Worm (Caenorhabditis elegans) whole organism, late embryonic: ENCODE results near the gene F40G12.9.

ENCODE experiments used
- C08G9.2 ChIP-seq: sonication (generic microtip); optimal IDR thresholded peaks from 2 replicates; lab custom pipeline; 2016; ENCODE audit warnings: mild to moderate bottlenecking, missing genetic modification characterization, moderate library complexity, missing compliant biosample characterization
- K09A11.1 ChIP-seq: sonication (generic microtip); optimal IDR thresholded peaks from 2 replicates; lab custom pipeline; 2017; ENCODE audit warnings: antibody characterized with exemption, mild to moderate bottlenecking, missing genetic modification characterization, missing compliant biosample characterization; ENCODE audit not compliant: insufficient read depth
- T23F11.4 ChIP-seq: fragments of 200-800 bp; sonication (Bioruptor generic); optimal IDR thresholded peaks from 2 replicates; lab custom pipeline; 2018; ENCODE audit warnings: mild to moderate bottlenecking, missing genetic modification characterization, missing compliant biosample characterization
- Y22D7AL.16 ChIP-seq: sonication (generic microtip); optimal IDR thresholded peaks from 2 replicates; lab custom pipeline; 2016; ENCODE audit warnings: missing genetic modification characterization, missing compliant biosample characterization
- ahr-1 ChIP-seq: sonication (generic microtip); optimal IDR thresholded peaks from 2 replicates; lab custom pipeline; 2016; ENCODE audit warnings: missing genetic modification characterization, missing compliant biosample characterization
- ceh-14 ChIP-seq: sonication (generic microtip); optimal IDR thresholded peaks from 2 replicates; lab custom pipeline; 2016; ENCODE audit warnings: missing genotype, missing genetic modification characterization, missing compliant biosample characterization
- ceh-18 ChIP-seq: sonication (generic microtip); optimal IDR thresholded peaks from 2 replicates; lab custom pipeline; 2016; ENCODE audit warnings: missing genetic modification characterization, missing compliant biosample characterization
- ceh-2 ChIP-seq: sonication (generic microtip); optimal IDR thresholded peaks from 2 replicates; lab custom pipeline; 2016; ENCODE audit warnings: missing genotype, missing genetic modification characterization, missing compliant biosample characterization
- ceh-22 ChIP-seq: sonication (generic microtip); optimal IDR thresholded peaks from 2 replicates; lab custom pipeline; 2017; ENCODE audit warnings: missing biosample characterization, missing genetic modification characterization
- ceh-24 ChIP-seq: sonication (generic microtip); optimal IDR thresholded peaks from 2 replicates; lab custom pipeline; 2016; ENCODE audit warnings: mild to moderate bottlenecking, missing genetic modification characterization, missing compliant biosample characterization
- ceh-30 ChIP-seq: fragments of 150-350 bp; optimal IDR thresholded peaks from 2 replicates; lab custom pipeline; 2014; ENCODE audit warnings: missing biosample characterization, missing genetic modification characterization
- ceh-31 ChIP-seq: sonication (generic microtip); optimal IDR thresholded peaks from 2 replicates; lab custom pipeline; 2016; ENCODE audit warnings: missing genetic modification characterization, missing compliant biosample characterization
- ceh-34 ChIP-seq: sonication (generic microtip); optimal IDR thresholded peaks from 2 replicates; lab custom pipeline; 2016; ENCODE audit warnings: mild to moderate bottlenecking, missing genetic modification characterization, missing compliant biosample characterization
- ceh-45 ChIP-seq: fragments of 200-800 bp; sonication (Bioruptor generic); IDR thresholded peaks from 2 replicates; pipeline ENCODE4 v1.3.6; 2022; ENCODE audit warnings: missing genetic modification reagents, missing genetic modification characterization, missing compliant biosample characterization
- che-1 ChIP-seq: sonication (generic microtip); optimal IDR thresholded peaks from 2 replicates; lab custom pipeline; 2016; ENCODE audit warnings: mild to moderate bottlenecking, missing genetic modification characterization, missing compliant biosample characterization
- dve-1 ChIP-seq: sonication (generic microtip); optimal IDR thresholded peaks from 2 replicates; lab custom pipeline; 2017; ENCODE audit warnings: antibody characterized with exemption, mild to moderate bottlenecking, missing genetic modification characterization, missing compliant biosample characterization
- elt-4 ChIP-seq: sonication (generic microtip); optimal IDR thresholded peaks from 2 replicates; lab custom pipeline; 2016; ENCODE audit warnings: missing genetic modification characterization, missing compliant biosample characterization
- hlh-13 ChIP-seq: fragments of 200-800 bp; sonication (Bioruptor generic); optimal IDR thresholded peaks from 2 replicates; lab custom pipeline; 2018; ENCODE audit warnings: mild to moderate bottlenecking, missing genetic modification characterization, missing compliant biosample characterization
- hlh-6 ChIP-seq: sonication (generic microtip); optimal IDR thresholded peaks from 2 replicates; lab custom pipeline; 2016; ENCODE audit warnings: missing genotype, missing genetic modification characterization, missing compliant biosample characterization
- hlh-8 ChIP-seq: sonication (generic microtip); optimal IDR thresholded peaks from 2 replicates; lab custom pipeline; 2016; ENCODE audit warnings: missing genotype, missing genetic modification characterization, missing compliant biosample characterization
- lin-11 ChIP-seq: fragments of 200-800 bp; sonication (Bioruptor generic); optimal IDR thresholded peaks from 2 replicates; lab custom pipeline; 2018; ENCODE audit warnings: mild to moderate bottlenecking, missing genetic modification characterization, missing compliant biosample characterization
- madf-2 ChIP-seq: sonication (generic microtip); optimal IDR thresholded peaks from 2 replicates; lab custom pipeline; 2017; ENCODE audit warnings: missing genetic modification characterization, missing compliant biosample characterization
- nfya-1 ChIP-seq: sonication (generic microtip); optimal IDR thresholded peaks from 2 replicates; lab custom pipeline; 2017; ENCODE audit warnings: missing genetic modification characterization, mild to moderate bottlenecking, missing compliant biosample characterization, antibody characterized with exemption, moderate library complexity
- npax-4 ChIP-seq: sonication (generic microtip); optimal IDR thresholded peaks from 2 replicates; lab custom pipeline; 2016; ENCODE audit warnings: missing genetic modification characterization, missing compliant biosample characterization
- odd-2 ChIP-seq: sonication (generic microtip); optimal IDR thresholded peaks from 2 replicates; lab custom pipeline; 2017; ENCODE audit warnings: antibody characterized with exemption, mild to moderate bottlenecking, missing genetic modification characterization, missing compliant biosample characterization
- pag-3 ChIP-seq: sonication (generic microtip); optimal IDR thresholded peaks from 2 replicates; lab custom pipeline; 2016; ENCODE audit warnings: missing compliant biosample characterization, missing genetic modification characterization, borderline replicate concordance
- pat-9 ChIP-seq: fragments of 200-800 bp; sonication (Bioruptor generic); optimal IDR thresholded peaks from 2 replicates; lab custom pipeline; 2018; ENCODE audit warnings: mild to moderate bottlenecking, missing genetic modification characterization, moderate library complexity, missing compliant biosample characterization
- pax-1 ChIP-seq: fragments of 150-350 bp; optimal IDR thresholded peaks from 2 replicates; lab custom pipeline; 2014; ENCODE audit warnings: missing biosample characterization, missing genetic modification characterization
- pha-4 ChIP-seq: fragments of 150-350 bp; optimal IDR thresholded peaks from 2 replicates; lab custom pipeline; 2018; ENCODE audit warnings: missing biosample characterization, missing genetic modification reagents, missing genetic modification characterization
- ref-2 ChIP-seq: sonication (generic microtip); optimal IDR thresholded peaks from 2 replicates; lab custom pipeline; 2016; ENCODE audit warnings: missing genetic modification characterization, missing compliant biosample characterization
- sdc-2 ChIP-seq: sonication (generic microtip); optimal IDR thresholded peaks from 2 replicates; lab custom pipeline; 2016; ENCODE audit warnings: missing genotype, missing genetic modification characterization, missing compliant biosample characterization
- sox-2 ChIP-seq: fragments of 200-800 bp; sonication (Bioruptor generic); IDR thresholded peaks from 2 replicates; pipeline ENCODE4 v1.3.6; 2022; ENCODE audit warnings: missing genetic modification reagents, missing genetic modification characterization, missing compliant biosample characterization
- sox-4 ChIP-seq: sonication (generic microtip); optimal IDR thresholded peaks from 2 replicates; lab custom pipeline; 2017; ENCODE audit warnings: mild to moderate bottlenecking, missing genetic modification characterization, inconsistent platforms, missing compliant biosample characterization
- tbx-2 ChIP-seq: sonication (generic microtip); optimal IDR thresholded peaks from 2 replicates; lab custom pipeline; 2016; ENCODE audit warnings: missing genetic modification characterization, missing compliant biosample characterization
- tbx-7 ChIP-seq: sonication (generic microtip); optimal IDR thresholded peaks from 2 replicates; lab custom pipeline; 2016; ENCODE audit warnings: missing genotype, missing genetic modification characterization, missing compliant biosample characterization
- ztf-16 ChIP-seq: sonication (generic microtip); optimal IDR thresholded peaks from 2 replicates; lab custom pipeline; 2017; ENCODE audit warnings: missing genetic modification characterization, missing compliant biosample characterization

The F40G12.9 gene

DNA sequence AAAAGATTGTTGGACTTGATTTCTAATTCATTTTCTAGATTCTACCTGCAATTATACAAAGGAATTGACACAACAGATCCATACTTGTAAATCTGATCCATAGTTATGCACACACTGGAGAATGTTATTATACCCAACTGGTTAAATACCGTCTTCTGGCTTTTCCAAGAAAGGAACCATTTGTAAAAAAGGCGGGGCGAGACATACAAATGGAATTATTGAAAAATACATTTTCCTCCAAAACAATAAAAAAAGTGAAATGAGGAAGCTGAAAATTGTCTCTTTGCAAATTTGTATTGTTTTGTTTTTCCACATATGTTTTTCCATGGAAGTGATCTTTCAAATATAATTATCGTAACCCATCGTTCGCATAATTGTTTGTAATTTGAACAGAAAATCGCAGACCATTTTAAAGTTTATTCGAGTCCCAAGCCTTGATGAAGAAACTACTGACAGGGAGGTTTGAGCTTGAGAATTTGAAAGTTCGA lies at the start of gene F40G12.9, which contains the start of gene srt-74:
Gene F40G12.9 (plus strand): TSS at position 438 of the 488 bp plus-strand sequence.
Gene srt-74 (minus strand): TSS at position 101 of the 488 bp plus-strand sequence.
- no peak for TF ChIP-seq K09A11.1 (tag; lab: Kevin White, UChicago)
- TF ChIP-seq ceh-2 (tag; lab: Kevin White, UChicago) = no peak
- TF ChIP-seq ceh-45 (GFP tag; lab: Robert Waterston, UW) = no peak
- no peak for TF ChIP-seq pag-3 (tag; lab: Kevin White, UChicago)
- TF ChIP-seq madf-2 (tag; lab: Kevin White, UChicago) = no peak
- no peak for TF ChIP-seq ceh-14 (tag; lab: Kevin White, UChicago)
- TF ChIP-seq ceh-24 (tag; lab: Kevin White, UChicago) = no peak
- no peak for TF ChIP-seq sdc-2 (tag; lab: Kevin White, UChicago)
- TF ChIP-seq nfya-1 (tag; lab: Kevin White, UChicago) = no peak
- TF ChIP-seq tbx-2 (tag; lab: Kevin White, UChicago) = no peak
- no peak for TF ChIP-seq pha-4
- no peak for TF ChIP-seq hlh-8
- no peak for TF ChIP-seq ahr-1 (tag; lab: Kevin White, UChicago)

DNA sequence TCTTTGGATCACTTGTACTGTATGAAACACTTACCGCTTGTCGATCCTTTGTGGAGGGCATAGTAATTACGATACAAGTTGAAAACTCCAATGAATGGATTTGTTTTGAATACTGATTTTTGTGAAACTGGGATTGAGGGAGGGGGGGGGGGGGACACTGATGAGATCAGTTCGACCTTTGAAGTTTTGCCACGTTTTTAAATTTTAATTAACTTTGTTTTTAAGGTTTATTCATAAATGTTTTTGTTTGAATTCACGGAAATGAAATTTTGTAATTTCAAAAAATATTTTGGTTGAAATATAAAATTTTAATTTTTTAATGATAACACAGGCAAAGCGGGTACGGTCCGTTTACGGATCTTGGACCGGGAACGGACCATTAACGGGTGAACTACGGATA lies 46.5 kb upstream of the F40G12.9 start, which contains the start of gene ent-3:
Gene ent-3 (minus strand): TSS at position 101 of the 400 bp plus-strand sequence.
- TF ChIP-seq Y22D7AL.16 (tag; lab: Kevin White, UChicago) = no peak
- TF ChIP-seq npax-4 (tag; lab: Kevin White, UChicago) = no peak
- no peak for TF ChIP-seq ceh-31 (tag; lab: Kevin White, UChicago)
- TF ChIP-seq odd-2 (tag; lab: Kevin White, UChicago) = no peak
- no peak for TF ChIP-seq hlh-6 (tag; lab: Kevin White, UChicago)
- no peak for TF ChIP-seq T23F11.4 (GFP tag; lab: Kevin White, UChicago)
- TF ChIP-seq pax-1 (tag; lab: Kevin White, UChicago) = no peak
- TF ChIP-seq madf-2 (tag; lab: Kevin White, UChicago) = no peak
- no peak for TF ChIP-seq dve-1 (tag; lab: Kevin White, UChicago)
- TF ChIP-seq pha-4 = no peak
- no peak for TF ChIP-seq ref-2
- no peak for TF ChIP-seq tbx-7 (tag; lab: Kevin White, UChicago)
- TF ChIP-seq ceh-30 (tag; lab: Kevin White, UChicago) = no peak
- TF ChIP-seq ztf-16 (tag; lab: Kevin White, UChicago) = no peak
- TF ChIP-seq hlh-13 (GFP tag; lab: Kevin White, UChicago) = no peak
- no peak for TF ChIP-seq ceh-24 (tag; lab: Kevin White, UChicago)
- no peak for TF ChIP-seq ceh-34 (tag; lab: Kevin White, UChicago)

DNA sequence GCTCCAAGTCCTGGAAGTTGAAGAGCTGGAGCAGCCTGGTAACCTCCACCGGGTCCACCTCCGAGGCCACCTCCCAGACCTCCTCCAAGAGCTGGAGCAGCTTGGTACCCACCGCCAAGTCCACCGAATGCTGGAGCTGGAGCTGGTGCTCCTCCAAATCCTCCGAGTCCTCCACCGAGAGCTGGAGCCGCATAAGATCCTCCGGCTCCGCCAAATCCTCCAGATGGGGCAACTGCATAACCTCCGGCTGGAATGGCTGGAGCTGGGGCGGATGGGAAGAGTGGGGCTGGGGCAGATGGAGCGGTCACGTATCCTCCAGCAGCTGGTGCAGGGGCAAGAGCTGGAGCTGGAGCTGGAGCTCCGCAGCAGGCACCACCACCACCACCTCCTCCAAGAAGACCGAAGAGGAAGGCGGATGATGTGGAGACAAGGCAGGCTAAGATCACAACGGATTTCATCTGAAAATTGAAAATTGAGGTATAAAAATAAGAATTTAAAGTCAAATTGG lies 41.7 kb upstream of the F40G12.9 start, which contains the start of gene K02E11.10:
Gene K02E11.10 (minus strand): TSS at position 458 of the 508 bp plus-strand sequence.
- TF ChIP-seq T23F11.4 (GFP tag; lab: Kevin White, UChicago) = peak; percentile 4
- no peak for TF ChIP-seq ceh-18 (tag; lab: Kevin White, UChicago)
- no peak for TF ChIP-seq lin-11 (tag; lab: Kevin White, UChicago)
- TF ChIP-seq pat-9 (tag; lab: Kevin White, UChicago) = no peak
- TF ChIP-seq sox-2 (GFP tag; lab: Robert Waterston, UW) = no peak
- no peak for TF ChIP-seq ceh-22 (tag; lab: Kevin White, UChicago)
- no peak for TF ChIP-seq sox-4 (tag; lab: Kevin White, UChicago)
- no peak for TF ChIP-seq odd-2 (tag; lab: Kevin White, UChicago)
- no peak for TF ChIP-seq C08G9.2 (tag; lab: Kevin White, UChicago)
- no peak for TF ChIP-seq hlh-8
- TF ChIP-seq elt-4 = peak; percentile 63
- TF ChIP-seq pha-4 = no peak
- TF ChIP-seq che-1 (tag; lab: Kevin White, UChicago) = no peak
- TF ChIP-seq ceh-31 (tag; lab: Kevin White, UChicago) = no peak
